Fruit fly (Drosophila melanogaster) whole organism, wandering third instar larva: ENCODE results near the gene Ssdp.

Source experiments
- Abd-B ChIP-seq: fragments of >200 bp; optimal IDR thresholded peaks from 2 replicates; lab custom pipeline; 2017; ENCODE audit warnings: missing biosample characterization, missing genetic modification characterization
- CG9705 ChIP-seq: fragments of 200-800 bp; sonication (Bioruptor generic); optimal IDR thresholded peaks from 2 replicates; lab custom pipeline; 2018; ENCODE audit warnings: missing biosample characterization, mild to moderate bottlenecking, missing genetic modification characterization
- CrebA ChIP-seq: fragments of 200-800 bp; sonication (Bioruptor generic); optimal IDR thresholded peaks from 2 replicates; lab custom pipeline; 2016; ENCODE audit warnings: missing biosample characterization, mild to moderate bottlenecking, missing genetic modification characterization, borderline replicate concordance
- Dif ChIP-seq: fragments of 200-275, 200-300 bp; sonication (Bioruptor generic); optimal IDR thresholded peaks from 2 replicates; lab custom pipeline; 2018; ENCODE audit warnings: missing biosample characterization, missing genetic modification characterization; ENCODE audit not compliant: partially characterized antibody
- GATAd ChIP-seq: sonication (Bioruptor generic); optimal IDR thresholded peaks from 2 replicates; lab custom pipeline; 2016; ENCODE audit warnings: missing biosample characterization, missing genetic modification characterization
- Hnf4 ChIP-seq: fragments of 200-800 bp; sonication (Bioruptor generic); optimal IDR thresholded peaks from 2 replicates; lab custom pipeline; 2016; ENCODE audit warnings: missing biosample characterization, mild to moderate bottlenecking, missing genetic modification characterization
- Hr83 ChIP-seq: fragments of 200-300 bp; sonication (Bioruptor generic); optimal IDR thresholded peaks from 2 replicates; lab custom pipeline; 2016; ENCODE audit warnings: missing biosample characterization, mild to moderate bottlenecking, missing genetic modification characterization, moderate library complexity; ENCODE audit not compliant: poor library complexity, severe bottlenecking
- Jra ChIP-seq: sonication (Bioruptor generic); optimal IDR thresholded peaks from 2 replicates; lab custom pipeline; 2016; ENCODE audit warnings: missing biosample characterization, missing genetic modification characterization
- Mio ChIP-seq: sonication (Bioruptor generic); optimal IDR thresholded peaks from 2 replicates; lab custom pipeline; 2016; ENCODE audit warnings: missing biosample characterization, missing genetic modification characterization
- N ChIP-seq: fragments of >200 bp; optimal IDR thresholded peaks from 2 replicates; lab custom pipeline; 2018; ENCODE audit warnings: missing biosample characterization, missing external identifiers, missing genetic modification characterization
- OdsH ChIP-seq: fragments of 200-800 bp; sonication (Bioruptor generic); optimal IDR thresholded peaks from 2 replicates; lab custom pipeline; 2016; ENCODE audit warnings: missing biosample characterization, mild to moderate bottlenecking, missing genetic modification characterization
- Rel ChIP-seq, 2 experiments: fragments of 200-800 bp; sonication (Bioruptor generic) in 1 of 2; optimal IDR thresholded peaks; 2 replicates in 1 of 2; 3 replicates in 1 of 2; lab custom pipeline; 2016 to 2019; ENCODE audit warnings: mild to moderate bottlenecking in 2 of 2, missing biosample characterization in 2 of 2, missing genetic modification characterization in 2 of 2, moderate library complexity in 1 of 2
- Sp1 ChIP-seq: fragments of 200-800 bp; sonication (Bioruptor generic); optimal IDR thresholded peaks from 3 replicates; lab custom pipeline; 2019; ENCODE audit warnings: missing biosample characterization, mild to moderate bottlenecking, missing genetic modification characterization, moderate library complexity
- Vsx2 ChIP-seq: fragments of 200-300, 225-300 bp; sonication (Bioruptor generic); optimal IDR thresholded peaks from 2 replicates; lab custom pipeline; 2018; ENCODE audit warnings: missing biosample characterization, missing genetic modification characterization; ENCODE audit not compliant: partially characterized antibody
- brk ChIP-seq: fragments of 200-800 bp; sonication (Bioruptor generic); optimal IDR thresholded peaks from 2 replicates; lab custom pipeline; 2016; ENCODE audit warnings: missing biosample characterization, mild to moderate bottlenecking, missing genetic modification characterization
- dl ChIP-seq, 2 experiments: fragments of 175-275, 200-275 bp in 1 of 2; fragments of 200-275 bp in 1 of 2; sonication (Bioruptor generic); optimal IDR thresholded peaks; lab custom pipeline; 2018; ENCODE audit warnings: mild to moderate bottlenecking in 2 of 2, missing biosample characterization in 2 of 2, missing genetic modification characterization in 2 of 2, moderate library complexity in 2 of 2; ENCODE audit not compliant: partially characterized antibody in 2 of 2, insufficient read depth in 1 of 2
- dmrt93B ChIP-seq: fragments of 200-800 bp; sonication (Bioruptor generic); optimal IDR thresholded peaks from 2 replicates; lab custom pipeline; 2018; ENCODE audit warnings: missing biosample characterization, mild to moderate bottlenecking, missing genetic modification characterization
- ey ChIP-seq: fragments of 200-800 bp; sonication (Bioruptor generic); optimal IDR thresholded peaks from 2 replicates; lab custom pipeline; 2016; ENCODE audit warnings: missing biosample characterization, missing genetic modification characterization
- foxo ChIP-seq, 2 experiments: fragments of 200-800 bp; sonication (Bioruptor generic); optimal IDR thresholded peaks; 2 replicates in 1 of 2; 3 replicates in 1 of 2; lab custom pipeline; 2016 to 2017; ENCODE audit warnings: missing biosample characterization in 2 of 2, missing genetic modification characterization in 2 of 2
- fru ChIP-seq: fragments of 200-800 bp; sonication (Bioruptor generic); optimal IDR thresholded peaks from 3 replicates; lab custom pipeline; 2016; ENCODE audit warnings: missing biosample characterization, mild to moderate bottlenecking, missing genetic modification characterization
- h ChIP-seq: fragments of 200-800 bp; sonication (Bioruptor generic); optimal IDR thresholded peaks from 3 replicates; lab custom pipeline; 2016; ENCODE audit warnings: missing biosample characterization, mild to moderate bottlenecking, missing genetic modification characterization
- jim ChIP-seq: fragments of 175-275, 200-325 bp; sonication (Bioruptor generic); optimal IDR thresholded peaks from 2 replicates; lab custom pipeline; 2016; ENCODE audit warnings: missing biosample characterization, mild to moderate bottlenecking, missing genetic modification characterization
- pan ChIP-seq: fragments of >200 bp; optimal IDR thresholded peaks from 2 replicates; lab custom pipeline; 2017
- psq ChIP-seq: fragments of 200-800 bp; sonication (Bioruptor generic); optimal IDR thresholded peaks from 3 replicates; lab custom pipeline; 2017; ENCODE audit warnings: missing biosample characterization, mild to moderate bottlenecking, missing genetic modification characterization, moderate library complexity
- rgr ChIP-seq: fragments of 200-800 bp; sonication (Bioruptor generic); optimal IDR thresholded peaks from 3 replicates; lab custom pipeline; 2016; ENCODE audit warnings: missing biosample characterization, mild to moderate bottlenecking, missing genetic modification characterization
- sage ChIP-seq: fragments of 200-800 bp; sonication (Bioruptor generic); optimal IDR thresholded peaks from 2 replicates; lab custom pipeline; 2016; ENCODE audit warnings: missing biosample characterization, mild to moderate bottlenecking, missing genetic modification characterization
- sv ChIP-seq: fragments of 200-800 bp; sonication (Bioruptor generic); optimal IDR thresholded peaks from 3 replicates; lab custom pipeline; 2016; ENCODE audit warnings: missing biosample characterization, missing genetic modification characterization
- usp ChIP-seq: fragments of >200 bp; optimal IDR thresholded peaks from 2 replicates; lab custom pipeline; 2017; ENCODE audit warnings: missing biosample characterization, missing genetic modification characterization
- woc ChIP-seq: sonication (Bioruptor generic); optimal IDR thresholded peaks from 2 replicates; lab custom pipeline; 2016; ENCODE audit warnings: missing biosample characterization, mild to moderate bottlenecking, missing genetic modification characterization

The Ssdp gene

dm6 chr3R:18232187-18232586 is 32.8 kb upstream of the Ssdp start:
- TF ChIP-seq fru (GFP tag; lab: Kevin White, UChicago) (no peak), woc (GFP tag; lab: Kevin White, UChicago) (no peak), CrebA (GFP tag; lab: Kevin White, UChicago) (no peak), h (GFP tag; lab: Kevin White, UChicago) (no peak), rgr (GFP tag; lab: Kevin White, UChicago) (no peak), dmrt93B (GFP tag; lab: Kevin White, UChicago) (no peak), Sp1 (GFP tag; lab: Kevin White, UChicago) (no peak), jim (GFP tag; lab: Kevin White, UChicago) (no peak), Rel (GFP tag; optimal IDR thresholded peaks at IDR 0.05; lab: Kevin White, UChicago) (no peak), Rel (tag; optimal IDR thresholded peaks at IDR 0.05; lab: Kevin White, UChicago) (no peak), CG9705 (GFP tag; lab: Kevin White, UChicago) (no peak), Abd-B (GFP tag; lab: Kevin White, UChicago) (no peak), dl (GFP tag; optimal IDR thresholded peaks at IDR 0.05; lab: Kevin White, UChicago; ENCODE audit: insufficient read depth in 1 of 2, partially characterized antibody in 2 of 2) (no peak)

- TF ChIP-seq Vsx2 (GFP tag; lab: Kevin White, UChicago): no peak
- TF ChIP-seq Sp1 (GFP tag; lab: Kevin White, UChicago): no peak
- no peak for TF ChIP-seq GATAd (GFP tag; lab: Kevin White, UChicago)
- no peak for TF ChIP-seq brk
- TF ChIP-seq woc (GFP tag; lab: Kevin White, UChicago): no peak
- no peak for TF ChIP-seq dmrt93B (GFP tag; lab: Kevin White, UChicago)
- TF ChIP-seq ey (GFP tag; lab: Kevin White, UChicago): no peak
- TF ChIP-seq pan (lab: Kevin White, UChicago): no peak
- TF ChIP-seq rgr (GFP tag; lab: Kevin White, UChicago): no peak
- no peak for TF ChIP-seq Jra (GFP tag; lab: Kevin White, UChicago)
- TF ChIP-seq sv (GFP tag; lab: Kevin White, UChicago): no peak
- TF ChIP-seq sage (GFP tag; lab: Kevin White, UChicago): no peak
- no peak for TF ChIP-seq Hnf4 (GFP tag; lab: Kevin White, UChicago)
- no peak for TF ChIP-seq OdsH (GFP tag; lab: Kevin White, UChicago)
- TF ChIP-seq usp: no peak
- no peak for TF ChIP-seq N (GFP tag; lab: Kevin White, UChicago)
- TF ChIP-seq Hr83 (GFP tag; lab: Kevin White, UChicago): no peak
- no peak for TF ChIP-seq Dif (GFP tag; lab: Kevin White, UChicago)
- no peak for TF ChIP-seq Mio (GFP tag; lab: Kevin White, UChicago)
- TF ChIP-seq psq (GFP tag; lab: Kevin White, UChicago): no peak
Observed at dm6 chr3R:18230229-18230628, 30.8 kb upstream of the Ssdp start.

- TF ChIP-seq foxo (GFP tag; optimal IDR thresholded peaks at IDR 0.05; lab: Kevin White, UChicago) (peak in 1 of 2 experiments; percentile 9), rgr (GFP tag; lab: Kevin White, UChicago) (peak; percentile 3), Dif (GFP tag; lab: Kevin White, UChicago) (no peak)
Observed at dm6 chr3R:18228713-18229222, 29.4 kb upstream of the Ssdp start.

dm6 chr3R:18227385-18227784 is 28.0 kb upstream of the Ssdp start:
- no peak for TF ChIP-seq pan (lab: Kevin White, UChicago)

dm6 chr3R:18226809-18227157 is 27.4 kb upstream of the Ssdp start:
- TF ChIP-seq Jra (GFP tag; lab: Kevin White, UChicago) (no peak), jim (GFP tag; lab: Kevin White, UChicago) (no peak), Rel (GFP tag; optimal IDR thresholded peaks at IDR 0.05; lab: Kevin White, UChicago) (no peak), Rel (tag; optimal IDR thresholded peaks at IDR 0.05; lab: Kevin White, UChicago) (no peak), Hr83 (GFP tag; lab: Kevin White, UChicago) (no peak), CrebA (GFP tag; lab: Kevin White, UChicago) (no peak)
